Worm (Caenorhabditis elegans) whole organism, young adult: ENCODE data around the gene Y41D4A.3.
"Not testable (repeated sequence)": the region's sequence is repeated elsewhere in the genome, so short reads cannot be mapped to it uniquely, and the experiment has no call there.

Experiments
- F49E8.2 ChIP-seq: sonication (generic microtip); optimal IDR thresholded peaks from 3 replicates; lab custom pipeline; 2017; ENCODE audit warnings: missing genetic modification characterization, mild to moderate bottlenecking, missing compliant biosample characterization, antibody characterized with exemption, moderate library complexity; ENCODE audit not compliant: insufficient read depth
- ama-1 ChIP-seq, 3 experiments: fragments of 150-350 bp in 1 of 3; sonication (generic microtip) in 2 of 3; optimal IDR thresholded peaks; 2 replicates each; lab custom pipeline; 2014 to 2018; ENCODE audit warnings: missing biosample characterization in 2 of 3, missing genetic modification characterization in 2 of 3, missing genetic modification reagents in 2 of 3

DNA sequence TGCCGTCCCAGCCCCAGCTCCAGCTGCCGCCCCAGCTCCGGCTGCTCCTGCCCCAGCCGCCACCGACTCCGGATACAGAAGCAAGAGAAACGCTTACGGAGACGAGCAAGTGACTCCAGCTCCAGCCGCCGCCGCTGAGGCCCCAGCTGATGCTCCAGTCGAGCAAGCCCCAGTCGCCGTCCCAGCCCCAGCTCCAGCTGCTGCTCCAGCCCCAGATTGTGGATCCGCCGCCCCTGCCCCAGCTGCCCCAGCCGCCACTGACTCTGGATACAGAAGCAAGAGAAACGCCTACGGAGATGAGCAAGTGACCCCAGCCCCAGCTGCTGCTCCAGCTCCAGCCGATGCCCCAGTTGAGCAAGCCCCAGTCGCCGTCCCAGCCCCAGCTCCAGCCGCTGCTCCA lies 31.1 kb upstream of the Y41D4A.3 start:
- TF ChIP-seq ama-1 (optimal IDR thresholded peaks at IDR 0.05; lab: Kevin White, UChicago); ama-1 (GFP tag; optimal IDR thresholded peaks at IDR 0.05; lab: Kevin White, UChicago); F49E8.2 (tag; lab: Kevin White, UChicago): not testable (repeated sequence)
